Worm (Caenorhabditis elegans): ENCODE measurements around the gene C55C3.1.

The C55C3.1 gene

DNA sequence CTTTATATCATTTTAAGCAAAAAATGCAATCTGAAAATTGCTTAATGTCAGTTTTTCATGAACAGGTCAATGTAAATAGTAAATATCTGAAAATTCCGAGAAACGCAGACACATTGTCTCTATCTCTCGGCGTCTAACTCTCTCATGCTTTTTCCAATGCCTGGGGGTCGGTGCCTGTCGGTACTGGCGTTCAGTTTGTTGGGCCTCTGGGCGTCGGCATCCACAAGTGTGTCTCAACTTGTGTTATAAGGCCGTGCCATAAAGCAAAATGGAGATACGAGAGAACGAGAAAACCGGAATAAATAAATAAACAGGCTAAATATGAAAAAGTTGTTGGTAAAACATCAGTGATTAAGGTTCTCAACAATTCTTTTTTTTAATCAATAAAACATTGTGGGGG, 41.7 kb upstream of the C55C3.1 start (continued):
- TF ChIP-seq saeg-2 (GFP tag; IDR thresholded peaks at IDR 0.05) (no peak), nhr-41 (GFP tag; IDR thresholded peaks at IDR 0.05) (no peak), spr-3 (GFP tag; optimal IDR thresholded peaks at IDR 0.05) (no peak), ceh-82 (tag; optimal IDR thresholded peaks at IDR 0.05) (no peak), mdt-29 (GFP tag; IDR thresholded peaks at IDR 0.05) (no peak), F10B5.3 (tag; optimal IDR thresholded peaks at IDR 0.05) (no peak), zfp-3 (GFP tag; conservative IDR thresholded peaks at IDR 0.05) (no peak), mdl-1 (tag; optimal IDR thresholded peaks at IDR 0.05) (peak in 1 of 2 experiments; percentile 57), dmd-6 (GFP tag; IDR thresholded peaks at IDR 0.05) (0 out of 2 replicates have a peak, but pooled peaks have one; percentile 18), F49E8.2 (tag; optimal IDR thresholded peaks at IDR 0.05; ENCODE audit: borderline replicate concordance) (no peak), daf-16 (GFP tag; optimal IDR thresholded peaks at IDR 0.05) (peak in 1 of 2 experiments; percentile 86), daf-16 (tag; optimal IDR thresholded peaks at IDR 0.05) (peak; percentile 88), gei-8 (GFP tag; optimal IDR thresholded peaks at IDR 0.05) (no peak), spr-1 (tag; optimal IDR thresholded peaks at IDR 0.05) (no peak), T20F7.1 (GFP tag; optimal IDR thresholded peaks at IDR 0.05) (no peak), dve-1 (tag; optimal IDR thresholded peaks at IDR 0.05; ENCODE audit: insufficient read depth) (peak; percentile 71), madf-5 (GFP tag; IDR thresholded peaks at IDR 0.05) (0 out of 4 replicates have a peak, but pooled peaks of 1 of the 2 experiments have one; percentile 16), mxl-3 (GFP tag; optimal IDR thresholded peaks at IDR 0.05) (peak; percentile 16), nhr-111 (GFP tag; optimal IDR thresholded peaks at IDR 0.05) (no peak), nhr-6 (tag; optimal IDR thresholded peaks at IDR 0.05) (peak; percentile 64), daf-19 (GFP tag; conservative IDR thresholded peaks at IDR 0.05) (no peak), lsy-2 (tag; optimal IDR thresholded peaks at IDR 0.05) (peak in 1 of 2 experiments; percentile 62), F37D6.2 (tag; optimal IDR thresholded peaks at IDR 0.05) (no peak), nhr-10 (tag; optimal IDR thresholded peaks at IDR 0.05) (no peak), zfp-2 (tag; optimal IDR thresholded peaks at IDR 0.05) (no peak), rbr-2 (tag; optimal IDR thresholded peaks at IDR 0.05) (peak; percentile 5), lin-29 (GFP tag; IDR thresholded peaks at IDR 0.05) (no peak), fkh-10 (GFP tag; optimal IDR thresholded peaks at IDR 0.05) (no peak), ceh-20 (GFP tag; IDR thresholded peaks at IDR 0.05) (0 out of 2 replicates have a peak, but pooled peaks have one; percentile 17), mep-1 (tag; optimal IDR thresholded peaks at IDR 0.05) (peak; percentile 57), vab-7 (GFP tag; IDR thresholded peaks at IDR 0.05) (0 out of 2 replicates have a peak, but pooled peaks have one; percentile 16), nhr-237 (tag; optimal IDR thresholded peaks at IDR 0.05) (no peak), ztf-7 (tag; optimal IDR thresholded peaks at IDR 0.05) (peak; percentile 42), aha-1 (tag) (no peak), tra-1 (GFP tag; IDR thresholded peaks at IDR 0.05) (no peak), nhr-102 (tag; optimal IDR thresholded peaks at IDR 0.05) (no peak), unc-62 (GFP tag; optimal IDR thresholded peaks at IDR 0.05 in 1 of 2) (no peak), unc-62 (tag; optimal IDR thresholded peaks at IDR 0.05) (no peak), duxl-1 (tag; optimal IDR thresholded peaks at IDR 0.05; ENCODE audit: poor library complexity) (peak; percentile 15), jun-1 (tag; optimal IDR thresholded peaks at IDR 0.05) (no peak), Y48G9A.11 (GFP tag; IDR thresholded peaks at IDR 0.05) (no peak), dpl-1 (GFP tag; optimal IDR thresholded peaks at IDR 0.05) (peak; percentile 11), lim-7 (GFP tag; IDR thresholded peaks at IDR 0.05) (no peak), nhr-76 (tag; optimal IDR thresholded peaks at IDR 0.05) (no peak), lin-15B (tag; optimal IDR thresholded peaks at IDR 0.05) (no peak), skn-1 (tag; optimal IDR thresholded peaks at IDR 0.05) (no peak), Y105C5A.15 (GFP tag; IDR thresholded peaks at IDR 0.05) (no peak), set-16 (GFP tag; IDR thresholded peaks at IDR 0.05) (no peak), madf-9 (GFP tag; conservative IDR thresholded peaks at IDR 0.05) (no peak), ceh-62 (tag; optimal IDR thresholded peaks at IDR 0.05) (no peak), hmg-1.1 (GFP tag; IDR thresholded peaks at IDR 0.05) (peak; percentile 40; the same call in 1 of the 2 replicates), snpc-1.2 (GFP tag; IDR thresholded peaks at IDR 0.05) (no peak)
